Worm (Caenorhabditis elegans): ENCODE data around the gene htz-1.

Gene htz-1

ce11 chrIV:4403870-4404269 is 42.1 kb upstream of the htz-1 start (continued):
- TF ChIP-seq Y5F2A.4 (GFP tag; optimal IDR thresholded peaks at IDR 0.05) (no peak), daf-19 (GFP tag; conservative IDR thresholded peaks at IDR 0.05) (no peak), R02D3.7 (tag; optimal IDR thresholded peaks at IDR 0.05) (no peak), zfp-3 (GFP tag; conservative IDR thresholded peaks at IDR 0.05) (no peak), hlh-30 (tag; optimal IDR thresholded peaks at IDR 0.05; ENCODE audit: insufficient read depth) (no peak), daf-16 (GFP tag; optimal IDR thresholded peaks at IDR 0.05) (no peak), daf-16 (tag; optimal IDR thresholded peaks at IDR 0.05) (no peak), nhr-42 (GFP tag; IDR thresholded peaks at IDR 0.05) (no peak), lim-7 (GFP tag; IDR thresholded peaks at IDR 0.05) (0 out of 2 replicates have a peak, but pooled peaks have one; percentile 12), nhr-25 (tag; optimal IDR thresholded peaks at IDR 0.05; ENCODE audit: borderline replicate concordance, insufficient read depth) (peak; percentile 37), mxl-3 (GFP tag; optimal IDR thresholded peaks at IDR 0.05) (no peak), ctbp-1 (GFP tag; IDR thresholded peaks at IDR 0.05) (0 out of 2 replicates have a peak, but pooled peaks have one; percentile 41), hlh-11 (tag; optimal IDR thresholded peaks at IDR 0.05) (no peak), duxl-1 (tag; optimal IDR thresholded peaks at IDR 0.05; ENCODE audit: poor library complexity) (no peak), dve-1 (tag; optimal IDR thresholded peaks at IDR 0.05; ENCODE audit: insufficient read depth) (no peak), nhr-77 (tag; optimal IDR thresholded peaks at IDR 0.05) (no peak), ceh-20 (GFP tag; IDR thresholded peaks at IDR 0.05) (no peak), skn-1 (tag; optimal IDR thresholded peaks at IDR 0.05) (no peak), ceh-44 (GFP tag; IDR thresholded peaks at IDR 0.05) (no peak), ztf-11 (tag; optimal IDR thresholded peaks at IDR 0.05) (no peak), F44E2.7 (GFP tag; IDR thresholded peaks at IDR 0.05) (no peak), Y105C5A.15 (GFP tag; IDR thresholded peaks at IDR 0.05) (no peak), mep-1 (tag; optimal IDR thresholded peaks at IDR 0.05) (peak; percentile 5), rbr-2 (tag; optimal IDR thresholded peaks at IDR 0.05) (peak; percentile 12), unc-62 (GFP tag; optimal IDR thresholded peaks at IDR 0.05 in 1 of 2) (peak in 1 of 2 experiments; percentile 48), unc-62 (tag; optimal IDR thresholded peaks at IDR 0.05) (no peak), nhr-111 (GFP tag; optimal IDR thresholded peaks at IDR 0.05) (no peak), nhr-41 (GFP tag; IDR thresholded peaks at IDR 0.05) (no peak), spr-1 (tag; optimal IDR thresholded peaks at IDR 0.05) (no peak), mes-2 (tag; optimal IDR thresholded peaks at IDR 0.05; ENCODE audit: poor library complexity, severe bottlenecking) (no peak), lsy-2 (tag; optimal IDR thresholded peaks at IDR 0.05) (peak in 1 of 2 experiments; percentile 3), zip-11 (GFP tag; IDR thresholded peaks at IDR 0.05) (no peak), fkh-10 (GFP tag; optimal IDR thresholded peaks at IDR 0.05) (no peak), ztf-7 (tag; optimal IDR thresholded peaks at IDR 0.05) (no peak), nhr-6 (tag; optimal IDR thresholded peaks at IDR 0.05) (no peak), dmd-6 (GFP tag; IDR thresholded peaks at IDR 0.05) (no peak), snpc-1.2 (GFP tag; IDR thresholded peaks at IDR 0.05) (no peak), php-3 (GFP tag; IDR thresholded peaks at IDR 0.05) (no peak), madf-9 (GFP tag; conservative IDR thresholded peaks at IDR 0.05) (no peak), ZK546.5 (tag; optimal IDR thresholded peaks at IDR 0.05) (no peak), saeg-2 (GFP tag; IDR thresholded peaks at IDR 0.05) (no peak), hmg-1.1 (GFP tag; IDR thresholded peaks at IDR 0.05) (0 out of 2 replicates have a peak, but pooled peaks have one; percentile 16), egl-27 (tag; optimal IDR thresholded peaks at IDR 0.05) (no peak), daf-12 (tag; optimal IDR thresholded peaks at IDR 0.05) (no peak), lin-29 (GFP tag; IDR thresholded peaks at IDR 0.05) (no peak), zfp-2 (tag; optimal IDR thresholded peaks at IDR 0.05) (no peak), mdt-29 (GFP tag; IDR thresholded peaks at IDR 0.05) (no peak), lin-13 (GFP tag; optimal IDR thresholded peaks at IDR 0.05) (no peak), ces-1 (GFP tag; optimal IDR thresholded peaks at IDR 0.05) (peak; percentile 73), egl-43 (GFP tag; IDR thresholded peaks at IDR 0.05) (no peak), ceh-28 (tag; optimal IDR thresholded peaks at IDR 0.05) (no peak), lin-38 (GFP tag; IDR thresholded peaks at IDR 0.05) (no peak)

All from whole organism, L4 larva.